Worm (Caenorhabditis elegans) whole organism, L3 larva: ENCODE measurements around the gene W02G9.3.

Source experiments
- ceh-9 ChIP-seq: sonication (generic microtip); optimal IDR thresholded peaks from 2 replicates; lab custom pipeline; 2018; ENCODE audit warnings: missing biosample characterization, missing genetic modification characterization
- egl-27 ChIP-seq: sonication (generic microtip); optimal IDR thresholded peaks from 4 replicates; lab custom pipeline; 2017; ENCODE audit warnings: missing biosample characterization, missing genetic modification reagents, missing genetic modification characterization
- egl-5 ChIP-seq: fragments of 150-350 bp; optimal IDR thresholded peaks from 2 replicates; lab custom pipeline; 2017; ENCODE audit warnings: missing biosample characterization, missing genetic modification reagents, missing genetic modification characterization, inconsistent platforms
- jun-1 ChIP-seq: fragments of 150-350 bp; optimal IDR thresholded peaks from 2 replicates; lab custom pipeline; 2014; ENCODE audit warnings: missing biosample characterization, missing genetic modification reagents, missing genetic modification characterization
- nhr-76 ChIP-seq: fragments of 150-350 bp; sonication (generic microtip); optimal IDR thresholded peaks from 5 replicates; lab custom pipeline; 2014; ENCODE audit warnings: missing biosample characterization, missing genetic modification characterization
- pqm-1 ChIP-seq: fragments of 150-350 bp; optimal IDR thresholded peaks from 2 replicates; lab custom pipeline; 2017; ENCODE audit warnings: missing biosample characterization, missing genetic modification characterization, inconsistent platforms
- unc-62 ChIP-seq: fragments of 150-350 bp; sonication (generic microtip); optimal IDR thresholded peaks from 4 replicates; lab custom pipeline; 2014; ENCODE audit warnings: missing biosample characterization, missing genetic modification reagents, missing genetic modification characterization

ce11 chrV:2716933-2717332 lies 44.1 kb downstream of the W02G9.3 start:
- TF ChIP-seq egl-27 (tag; lab: Kevin White, UChicago) (no peak), ceh-9 (tag; lab: Kevin White, UChicago) (no peak), pqm-1 (tag; lab: Kevin White, UChicago) (no peak), unc-62 (GFP tag; lab: Kevin White, UChicago) (no peak), nhr-76 (tag; lab: Kevin White, UChicago) (no peak), jun-1 (tag; lab: Kevin White, UChicago) (no peak), egl-5 (tag; lab: Kevin White, UChicago) (no peak)
